Worm (Caenorhabditis elegans) whole organism, L1 larva: ENCODE measurements around the gene Y37B11A.3.

Experiments
- C04F5.9 ChIP-seq: sonication (generic microtip); optimal IDR thresholded peaks from 2 replicates; lab custom pipeline; 2016; ENCODE audit warnings: missing genetic modification characterization, missing compliant biosample characterization
- Y116A8C.19 ChIP-seq: sonication (generic microtip); optimal IDR thresholded peaks from 2 replicates; lab custom pipeline; 2016; ENCODE audit warnings: missing compliant biosample characterization, missing genetic modification characterization, borderline replicate concordance
- mab-9 ChIP-seq: fragments of 200-800 bp; sonication (Bioruptor generic); IDR thresholded peaks from 2 replicates; pipeline ENCODE4 v1.3.6; 2022; ENCODE audit warnings: missing genetic modification reagents, missing genetic modification characterization, missing compliant biosample characterization
- mep-1 ChIP-seq: fragments of 150-350 bp; optimal IDR thresholded peaks from 2 replicates; lab custom pipeline; 2014; ENCODE audit warnings: missing biosample characterization, missing genetic modification characterization
- skn-1 ChIP-seq: fragments of 150-350 bp; optimal IDR thresholded peaks from 2 replicates; lab custom pipeline; 2014; ENCODE audit warnings: missing biosample characterization, missing genetic modification characterization
- zag-1 ChIP-seq: fragments of 150-350 bp; optimal IDR thresholded peaks from 2 replicates; lab custom pipeline; 2014; ENCODE audit warnings: missing biosample characterization, missing genetic modification characterization

DNA sequence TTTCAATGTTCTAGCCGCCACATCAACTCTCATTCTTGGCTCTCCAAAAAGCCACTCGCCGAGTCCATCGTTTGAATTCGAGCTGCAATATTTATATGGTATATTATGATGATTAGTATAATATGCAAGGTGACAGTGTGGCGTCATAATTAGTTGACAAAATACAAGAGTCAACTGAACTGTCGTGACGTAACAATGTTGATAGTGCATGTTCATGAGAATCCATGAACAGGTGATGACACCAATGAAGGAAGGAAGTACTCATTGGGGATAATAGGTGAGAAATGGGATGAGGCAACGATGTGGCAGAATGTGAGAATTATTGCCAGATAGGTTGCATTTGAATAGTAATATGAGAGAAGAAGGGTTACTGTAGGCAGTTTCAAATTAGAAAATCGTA lies 9.9 kb upstream of the Y37B11A.3 start:
- TF ChIP-seq mep-1 (tag; lab: Kevin White, UChicago) (no peak), Y116A8C.19 (tag; lab: Kevin White, UChicago) (no peak), skn-1 (no peak), mab-9 (GFP tag; lab: Robert Waterston, UW) (no peak), C04F5.9 (tag; lab: Kevin White, UChicago) (no peak), zag-1 (tag; lab: Kevin White, UChicago) (no peak)
